Fruit fly (Drosophila melanogaster) whole organism, embryonic: ENCODE measurements around the gene AGO2.

ENCODE experiments used
- Abd-B ChIP-seq: fragments of 200-800 bp; sonication (Bioruptor generic); optimal IDR thresholded peaks from 2 replicates; lab custom pipeline; 2018; ENCODE audit warnings: missing biosample characterization, mild to moderate bottlenecking, missing genetic modification characterization, moderate library complexity
- Atf-2 ChIP-seq: fragments of 200-800 bp; sonication (Bioruptor generic); optimal IDR thresholded peaks from 2 replicates; lab custom pipeline; 2016; ENCODE audit warnings: missing biosample characterization, missing genetic modification characterization
- Blimp-1 ChIP-seq: fragments of 200-800 bp; sonication (Bioruptor generic); optimal IDR thresholded peaks from 3 replicates; lab custom pipeline; 2018; ENCODE audit warnings: missing biosample characterization, missing genetic modification characterization, mild to moderate bottlenecking, moderate library complexity, missing genetic modification reagents
- CG11456 ChIP-seq: fragments of 200-800 bp; sonication (Bioruptor generic); IDR thresholded peaks from 3 replicates; pipeline ENCODE4 v1.3.6; 2022; ENCODE audit warnings: missing biosample characterization, missing genetic modification characterization
- CG11695 ChIP-seq: fragments of 200-800 bp; sonication (Bioruptor generic); IDR thresholded peaks from 3 replicates; pipeline ENCODE4 v1.3.6; 2022; ENCODE audit warnings: missing biosample characterization, missing genetic modification characterization
- CG15479 ChIP-seq: fragments of 200-800 bp; sonication (Bioruptor generic); optimal IDR thresholded peaks from 3 replicates; lab custom pipeline; 2019; ENCODE audit warnings: missing biosample characterization, mild to moderate bottlenecking, missing genetic modification characterization, moderate library complexity
- CG15514 ChIP-seq: fragments of 200-800 bp; sonication (Bioruptor generic); optimal IDR thresholded peaks from 3 replicates; lab custom pipeline; 2017; ENCODE audit warnings: missing biosample characterization, missing genetic modification characterization, mild to moderate bottlenecking, moderate library complexity, missing genetic modification reagents
- CG17385 ChIP-seq: fragments of 200-800 bp; sonication (Bioruptor generic); optimal IDR thresholded peaks from 3 replicates; lab custom pipeline; 2018; ENCODE audit warnings: missing biosample characterization, mild to moderate bottlenecking, missing genetic modification characterization
- CG18599 ChIP-seq: fragments of 200-800 bp; sonication (Bioruptor generic); optimal IDR thresholded peaks from 3 replicates; lab custom pipeline; 2017; ENCODE audit warnings: missing biosample characterization, missing genetic modification characterization, mild to moderate bottlenecking, moderate library complexity, missing genetic modification reagents
- CG33557 ChIP-seq: fragments of 200-800 bp; sonication (Bioruptor generic); optimal IDR thresholded peaks from 2 replicates; lab custom pipeline; 2019; ENCODE audit warnings: missing biosample characterization, mild to moderate bottlenecking, missing genetic modification characterization, moderate library complexity
- CG7271 ChIP-seq: fragments of 200-800 bp; sonication (Bioruptor generic); optimal IDR thresholded peaks from 2 replicates; lab custom pipeline; 2018; ENCODE audit warnings: missing biosample characterization, mild to moderate bottlenecking, missing genetic modification characterization, moderate library complexity
- CG8089 ChIP-seq: fragments of 200-800 bp; sonication (Bioruptor generic); optimal IDR thresholded peaks from 3 replicates; lab custom pipeline; 2016; ENCODE audit warnings: missing biosample characterization, missing genetic modification characterization
- CG9797 ChIP-seq: fragments of 200-800 bp; sonication (Bioruptor generic); optimal IDR thresholded peaks from 3 replicates; lab custom pipeline; 2018; ENCODE audit warnings: missing biosample characterization, mild to moderate bottlenecking, missing genetic modification characterization
- CrebB ChIP-seq: fragments of 200-800 bp; sonication (Bioruptor generic); optimal IDR thresholded peaks from 3 replicates; lab custom pipeline; 2018; ENCODE audit warnings: missing biosample characterization, mild to moderate bottlenecking, missing genetic modification characterization
- Dad ChIP-seq: fragments of 200-800 bp; sonication (Bioruptor generic); optimal IDR thresholded peaks from 3 replicates; lab custom pipeline; 2016; ENCODE audit warnings: missing biosample characterization, missing genetic modification characterization
- Dfd ChIP-seq, 2 experiments: fragments of >200 bp; optimal IDR thresholded peaks; 2 replicates each; lab custom pipeline; 2017; ENCODE audit warnings: missing biosample characterization in 2 of 2, missing genetic modification characterization in 2 of 2
- Dip3 ChIP-seq: fragments of 200-800 bp; sonication (Bioruptor generic); optimal IDR thresholded peaks from 3 replicates; lab custom pipeline; 2016; ENCODE audit warnings: missing biosample characterization, missing genetic modification characterization
- Doc2 ChIP-seq: fragments of 200-800 bp; sonication (Bioruptor generic); IDR thresholded peaks from 2 replicates; pipeline ENCODE4 v1.3.6; 2022; ENCODE audit warnings: missing biosample characterization, missing genetic modification characterization
- Doc3 ChIP-seq: fragments of 200-800 bp; sonication (Bioruptor generic); IDR thresholded peaks from 3 replicates; pipeline ENCODE4 v1.3.6; 2022; ENCODE audit warnings: missing biosample characterization, missing genetic modification characterization; ENCODE audit not compliant: partially characterized antibody
- Dp ChIP-seq: fragments of 200-800 bp; sonication (Bioruptor generic); optimal IDR thresholded peaks from 2 replicates; lab custom pipeline; 2018; ENCODE audit warnings: missing biosample characterization, mild to moderate bottlenecking, missing genetic modification characterization, moderate library complexity
- Eip74EF ChIP-seq, 2 experiments: fragments of 200-800 bp in 1 of 2; fragments of >200 bp in 1 of 2; sonication (Bioruptor generic) in 1 of 2; optimal IDR thresholded peaks; 2 replicates each; lab custom pipeline; 2017 to 2019; ENCODE audit warnings: missing biosample characterization in 2 of 2, missing genetic modification characterization in 2 of 2, mild to moderate bottlenecking in 1 of 2, moderate library complexity in 1 of 2
- Fer1 ChIP-seq: fragments of 200-800 bp; sonication (Bioruptor generic); optimal IDR thresholded peaks from 2 replicates; lab custom pipeline; 2017; ENCODE audit warnings: missing biosample characterization, mild to moderate bottlenecking, missing genetic modification characterization
- H15 ChIP-seq: fragments of 200-800 bp; sonication (Bioruptor generic); IDR thresholded peaks from 3 replicates; pipeline ENCODE4 v1.3.6; 2022; ENCODE audit warnings: missing biosample characterization, missing genetic modification characterization
- HLH3B ChIP-seq: fragments of 200-800 bp; sonication (Bioruptor generic); IDR thresholded peaks from 2 replicates; pipeline ENCODE4 v1.3.6; 2022; ENCODE audit warnings: missing biosample characterization, missing genetic modification characterization
- Hey ChIP-seq: fragments of 200-800 bp; sonication (Bioruptor generic); optimal IDR thresholded peaks from 3 replicates; lab custom pipeline; 2018; ENCODE audit warnings: missing biosample characterization, mild to moderate bottlenecking, missing genetic modification characterization
- HmgZ ChIP-seq: fragments of 200-800 bp; sonication (Bioruptor generic); optimal IDR thresholded peaks from 2 replicates; lab custom pipeline; 2018; ENCODE audit warnings: missing biosample characterization, mild to moderate bottlenecking, missing genetic modification characterization
- MESR4 ChIP-seq: fragments of 200-800 bp; sonication (Bioruptor generic); optimal IDR thresholded peaks from 2 replicates; lab custom pipeline; 2018; ENCODE audit warnings: missing biosample characterization, mild to moderate bottlenecking, missing genetic modification characterization, moderate library complexity
- NfI ChIP-seq: fragments of 200-800 bp; sonication (Bioruptor generic); optimal IDR thresholded peaks from 3 replicates; lab custom pipeline; 2018; ENCODE audit warnings: missing biosample characterization, mild to moderate bottlenecking, missing genetic modification characterization, moderate library complexity
- Oli ChIP-seq: fragments of 200-800 bp; sonication (Bioruptor generic); optimal IDR thresholded peaks from 2 replicates; lab custom pipeline; 2018; ENCODE audit warnings: missing biosample characterization, mild to moderate bottlenecking, missing genetic modification characterization, moderate library complexity
- Ptx1 ChIP-seq: fragments of 200-800 bp; sonication (Bioruptor generic); IDR thresholded peaks from 2 replicates; pipeline ENCODE4 v1.3.6; 2022; ENCODE audit warnings: missing biosample characterization, missing genetic modification characterization
- Rx ChIP-seq: fragments of 200-800 bp; sonication (Bioruptor generic); IDR thresholded peaks from 2 replicates; pipeline ENCODE4 v1.3.6; 2022; ENCODE audit warnings: missing biosample characterization, missing genetic modification characterization
- Scr ChIP-seq: fragments of 200-800 bp; sonication (Bioruptor generic); IDR thresholded peaks from 2 replicates; pipeline ENCODE4 v1.3.6; 2022; ENCODE audit warnings: missing biosample characterization, missing genetic modification characterization; ENCODE audit not compliant: partially characterized antibody
- Sry-δ ChIP-seq: fragments of 200-800 bp; sonication (Bioruptor generic); optimal IDR thresholded peaks from 2 replicates; lab custom pipeline; 2016; ENCODE audit warnings: missing biosample characterization, missing genetic modification characterization
- bab2 ChIP-seq: fragments of 200-800 bp; sonication (Bioruptor generic); optimal IDR thresholded peaks from 2 replicates; lab custom pipeline; 2016; ENCODE audit warnings: missing biosample characterization, missing genetic modification characterization
- cwo ChIP-seq: fragments of 200-800 bp; sonication (Bioruptor generic); optimal IDR thresholded peaks from 3 replicates; lab custom pipeline; 2017; ENCODE audit warnings: missing biosample characterization, missing genetic modification characterization, mild to moderate bottlenecking, moderate library complexity, missing genetic modification reagents
- dimm ChIP-seq: fragments of 200-800 bp; sonication (Bioruptor generic); IDR thresholded peaks from 2 replicates; pipeline ENCODE4 v1.3.6; 2022; ENCODE audit warnings: missing biosample characterization, missing genetic modification characterization
- fd102C ChIP-seq: fragments of 200-800 bp; sonication (Bioruptor generic); optimal IDR thresholded peaks from 2 replicates; lab custom pipeline; 2018; ENCODE audit warnings: missing biosample characterization, mild to moderate bottlenecking, missing genetic modification characterization, moderate library complexity
- fru ChIP-seq: fragments of >200 bp; optimal IDR thresholded peaks from 2 replicates; lab custom pipeline; 2017
- ham ChIP-seq: fragments of 200-800 bp; sonication (Bioruptor generic); IDR thresholded peaks from 2 replicates; pipeline ENCODE4 v1.3.6; 2022; ENCODE audit warnings: missing biosample characterization, missing genetic modification characterization
- kah ChIP-seq: fragments of 200-800 bp; sonication (Bioruptor generic); optimal IDR thresholded peaks from 2 replicates; lab custom pipeline; 2018; ENCODE audit warnings: missing biosample characterization, mild to moderate bottlenecking, missing genetic modification characterization
- knrl ChIP-seq: fragments of 200-800 bp; sonication (Bioruptor generic); IDR thresholded peaks from 3 replicates; pipeline ENCODE4 v1.3.6; 2022; ENCODE audit warnings: missing biosample characterization, missing genetic modification characterization; ENCODE audit not compliant: partially characterized antibody
- maf-S ChIP-seq: fragments of 200-800 bp; sonication (Bioruptor generic); optimal IDR thresholded peaks from 2 replicates; lab custom pipeline; 2016; ENCODE audit warnings: missing biosample characterization, missing genetic modification characterization
- mld ChIP-seq: fragments of 200-800 bp; sonication (Bioruptor generic); IDR thresholded peaks from 3 replicates; pipeline ENCODE4 v1.3.6; 2022; ENCODE audit warnings: missing biosample characterization, missing genetic modification characterization; ENCODE audit not compliant: partially characterized antibody
- slou ChIP-seq: fragments of 200-800 bp; sonication (Bioruptor generic); optimal IDR thresholded peaks from 3 replicates; lab custom pipeline; 2016; ENCODE audit warnings: missing biosample characterization, missing genetic modification characterization
- sna ChIP-seq: fragments of 200-800 bp; sonication (Bioruptor generic); IDR thresholded peaks from 2 replicates; pipeline ENCODE4 v1.3.6; 2022; ENCODE audit warnings: missing biosample characterization, missing genetic modification characterization; ENCODE audit not compliant: partially characterized antibody
- sug ChIP-seq: fragments of 200-800 bp; optimal IDR thresholded peaks from 2 replicates; lab custom pipeline; 2019; ENCODE audit warnings: missing biosample characterization, mild to moderate bottlenecking, missing genetic modification characterization, moderate library complexity
- tap ChIP-seq: fragments of 200-800 bp; optimal IDR thresholded peaks from 3 replicates; lab custom pipeline; 2019; ENCODE audit warnings: missing biosample characterization, mild to moderate bottlenecking, missing genetic modification characterization, moderate library complexity
- vvl ChIP-seq: fragments of 200-800 bp; sonication (Bioruptor generic); IDR thresholded peaks from 2 replicates; pipeline ENCODE4 v1.3.6; 2022; ENCODE audit warnings: missing biosample characterization, missing genetic modification characterization
- zfh2 ChIP-seq: fragments of 200-800 bp; sonication (Bioruptor generic); optimal IDR thresholded peaks from 2 replicates; lab custom pipeline; 2016; ENCODE audit warnings: missing biosample characterization, missing genetic modification characterization

AGO2 gene

DNA sequence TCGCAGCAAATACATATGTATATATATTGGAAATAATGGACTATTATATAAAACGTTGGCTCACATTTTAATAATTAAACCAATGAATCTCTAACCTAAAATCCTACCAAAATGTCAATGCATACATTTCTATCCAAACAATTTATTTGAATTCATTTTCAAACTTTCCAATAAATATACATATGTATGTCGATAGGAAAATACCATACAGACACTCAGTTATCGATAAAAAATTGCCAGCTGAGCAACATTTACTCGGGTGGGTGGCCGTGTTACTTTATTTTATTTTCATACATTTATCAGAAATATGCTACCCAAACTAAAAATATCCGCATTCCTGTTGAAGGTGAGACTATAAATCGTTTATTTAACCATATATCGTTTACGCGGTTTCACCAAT lies 22.4 kb downstream of the AGO2 start, which contains the start of gene Ufsp2 (continued):
- TF ChIP-seq Scr (peak; percentile 41; the same call in 1 of the 2 replicates), CG15514 (GFP tag; lab: Kevin White, UChicago) (no peak), tap (tag; lab: Kevin White, UChicago) (no peak), Sry-δ (no peak), Dfd (GFP tag; optimal IDR thresholded peaks at IDR 0.05; lab: Kevin White, UChicago) (no peak), knrl (GFP tag; lab: Robert Waterston, UW) (no peak), Doc3 (GFP tag; lab: Robert Waterston, UW) (peak; percentile 28; the same call in 1 of the 3 replicates), Dp (GFP tag; lab: Kevin White, UChicago) (peak; percentile 52), fru (lab: Kevin White, UChicago) (no peak), CG18599 (GFP tag; lab: Kevin White, UChicago) (no peak)

DNA sequence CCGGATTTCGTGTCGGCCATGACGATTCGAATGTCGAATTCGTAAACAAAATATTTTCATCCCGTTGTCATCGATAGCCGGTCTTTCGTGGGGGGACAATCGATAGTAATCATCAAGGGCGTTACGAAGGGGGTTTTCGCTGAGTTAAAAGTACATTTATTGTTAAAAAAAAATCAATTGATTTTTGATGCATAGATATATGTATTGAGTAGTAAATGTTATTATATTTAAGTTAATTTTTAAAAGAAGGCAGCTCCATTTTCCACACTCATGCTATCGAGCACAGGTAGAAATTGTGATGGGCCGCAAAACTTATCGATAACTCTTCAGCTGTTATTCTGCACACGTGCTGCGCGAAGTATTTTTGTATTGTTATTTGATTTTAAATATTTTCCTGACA lies 26.6 kb downstream of the AGO2 start, which contains the start of the genes mrn and CG12301:
mrn (minus strand) TSS at position 51 of the 400 bp plus-strand sequence.
CG12301 (plus strand) TSS at position 314 of the 400 bp plus-strand sequence.
- TF ChIP-seq CG15479 (no peak), HmgZ (tag; lab: Kevin White, UChicago) (peak; percentile 77), CG11695 (GFP tag; lab: Robert Waterston, UW) (peak; percentile 75), MESR4 (GFP tag; lab: Kevin White, UChicago) (no peak), ham (peak; percentile 60; the same call in 1 of the 2 replicates), H15 (GFP tag; lab: Robert Waterston, UW) (peak; percentile 95), kah (peak; percentile 69), Eip74EF (GFP tag; optimal IDR thresholded peaks at IDR 0.05; lab: Kevin White, UChicago) (no peak), bab2 (peak; percentile 44), CG7271 (tag; lab: Kevin White, UChicago) (no peak), knrl (GFP tag; lab: Robert Waterston, UW) (peak; percentile 95), Doc2 (peak; percentile 85), cwo (GFP tag; lab: Kevin White, UChicago) (peak; percentile 95), Hey (tag; lab: Kevin White, UChicago) (no peak), CG11456 (GFP tag; lab: Robert Waterston, UW) (peak; percentile 91), sna (peak; percentile 96), Atf-2 (GFP tag; lab: Kevin White, UChicago) (peak; percentile 23), Dip3 (peak; percentile 70), HLH3B (GFP tag; lab: Robert Waterston, UW) (peak; percentile 90), Blimp-1 (GFP tag; lab: Kevin White, UChicago) (no peak), Dad (peak; percentile 61), fd102C (GFP tag; lab: Kevin White, UChicago) (no peak), CG33557 (GFP tag; lab: Kevin White, UChicago) (peak; percentile 39), slou (GFP tag; lab: Kevin White, UChicago) (peak; percentile 79), CG17385 (GFP tag; lab: Kevin White, UChicago) (no peak), Oli (tag; lab: Kevin White, UChicago) (no peak), CG9797 (peak; percentile 55), mld (GFP tag; lab: Robert Waterston, UW) (peak; percentile 63; the same call in 1 of the 3 replicates), CG8089 (GFP tag; lab: Kevin White, UChicago) (peak; percentile 3), CrebB (peak; percentile 35), Rx (GFP tag; lab: Robert Waterston, UW) (peak; percentile 90), Ptx1 (GFP tag; lab: Robert Waterston, UW) (peak; percentile 87), Fer1 (peak; percentile 76), dimm (no peak), vvl (GFP tag; lab: Robert Waterston, UW) (peak; percentile 93), NfI (peak; percentile 66), sug (tag; lab: Kevin White, UChicago) (no peak), maf-S (GFP tag; lab: Kevin White, UChicago) (no peak), Abd-B (GFP tag; lab: Kevin White, UChicago) (no peak), zfh2 (peak; percentile 78)
